Worm (Caenorhabditis elegans) whole organism, L4/young adult: ENCODE data around the gene lys-7.

Experiments used
- W03F9.2 ChIP-seq: fragments of 150-350 bp; optimal IDR thresholded peaks from 2 replicates; lab custom pipeline; 2014; ENCODE audit warnings: missing biosample characterization, missing genetic modification characterization
- dao-5 ChIP-seq: sonication (generic microtip); optimal IDR thresholded peaks from 2 replicates; lab custom pipeline; 2016; ENCODE audit warnings: missing genotype, missing genetic modification characterization, moderate library complexity, missing compliant biosample characterization
- him-1 ChIP-seq: sonication (generic microtip); optimal IDR thresholded peaks from 2 replicates; lab custom pipeline; 2016; ENCODE audit warnings: missing genotype, missing genetic modification reagents, missing genetic modification characterization, missing compliant biosample characterization

lys-7 gene

DNA sequence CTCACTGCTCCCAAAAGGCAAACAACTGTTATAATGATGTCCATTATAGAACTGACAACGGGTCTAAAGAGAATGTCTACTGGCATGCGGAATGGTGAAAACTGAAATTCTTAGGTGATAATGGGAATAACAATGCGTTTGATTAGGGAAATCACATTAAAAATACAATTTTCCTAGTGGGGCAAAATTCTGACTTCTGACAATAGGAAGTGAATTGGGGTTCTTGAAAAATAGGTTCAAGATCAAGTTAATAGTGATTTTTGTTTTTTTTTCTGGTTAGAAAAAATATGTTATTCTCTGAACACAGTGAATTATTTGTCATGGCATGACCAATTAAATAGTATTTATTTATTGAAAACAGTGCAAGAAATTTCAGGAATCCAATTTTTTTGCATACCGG, 4.5 kb upstream of the lys-7 start, which contains the start of gene srbc-32:
srbc-32 (minus strand) TSS at position 101 of the 400 bp plus-strand sequence.
- TF ChIP-seq him-1 (tag; lab: Kevin White, UChicago) (no peak), dao-5 (tag; lab: Kevin White, UChicago) (no peak), W03F9.2 (tag; lab: Kevin White, UChicago) (no peak)

DNA sequence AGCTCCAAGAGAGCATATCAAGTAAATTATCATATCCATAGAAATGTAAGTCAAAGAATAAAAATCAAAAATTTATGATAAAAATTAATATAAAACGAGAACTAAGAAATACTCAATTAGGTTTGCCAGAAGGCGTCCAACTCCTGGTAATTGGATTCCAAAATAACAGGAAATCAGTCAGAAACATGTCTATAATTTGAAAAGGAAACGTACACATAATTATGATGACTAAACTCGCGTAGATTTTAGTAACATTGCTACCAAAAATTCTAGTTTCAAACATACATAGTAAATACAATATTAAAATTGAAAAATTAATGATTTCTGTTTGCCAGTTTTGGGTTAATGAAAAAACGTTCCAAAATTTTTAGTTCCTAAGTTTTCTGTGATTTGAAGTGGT, 2.3 kb upstream of the lys-7 start, which contains the start of gene srbc-33:
srbc-33 (minus strand) TSS at position 101 of the 400 bp plus-strand sequence.
- TF ChIP-seq dao-5 (tag; lab: Kevin White, UChicago) = no peak
- no peak for TF ChIP-seq him-1 (tag; lab: Kevin White, UChicago)
- no peak for TF ChIP-seq W03F9.2 (tag; lab: Kevin White, UChicago)

DNA sequence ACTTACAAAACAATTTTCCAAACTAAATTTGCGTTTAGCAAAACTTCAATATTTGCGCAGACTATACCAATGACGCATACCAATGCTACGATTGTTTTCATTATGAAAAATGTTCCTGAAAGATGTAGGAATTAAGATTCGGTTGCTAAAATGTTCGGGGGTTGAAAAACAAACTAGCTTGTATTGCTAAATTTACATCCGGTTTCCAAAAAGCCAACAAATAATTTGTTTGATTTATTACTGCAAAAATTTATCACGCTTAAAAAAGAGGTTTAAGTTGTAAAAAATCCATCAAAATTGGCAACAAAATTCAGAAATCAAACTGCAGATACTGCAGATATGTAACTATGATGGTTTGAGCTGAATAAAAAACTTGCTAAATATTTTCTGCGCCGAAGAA, 2.1 kb downstream of the lys-7 start, which contains the start of gene srbc-30:
srbc-30 (minus strand) TSS at position 101 of the 400 bp plus-strand sequence.
- TF ChIP-seq dao-5 (tag; lab: Kevin White, UChicago) (no peak), W03F9.2 (tag; lab: Kevin White, UChicago) (no peak), him-1 (tag; lab: Kevin White, UChicago) (no peak)

DNA sequence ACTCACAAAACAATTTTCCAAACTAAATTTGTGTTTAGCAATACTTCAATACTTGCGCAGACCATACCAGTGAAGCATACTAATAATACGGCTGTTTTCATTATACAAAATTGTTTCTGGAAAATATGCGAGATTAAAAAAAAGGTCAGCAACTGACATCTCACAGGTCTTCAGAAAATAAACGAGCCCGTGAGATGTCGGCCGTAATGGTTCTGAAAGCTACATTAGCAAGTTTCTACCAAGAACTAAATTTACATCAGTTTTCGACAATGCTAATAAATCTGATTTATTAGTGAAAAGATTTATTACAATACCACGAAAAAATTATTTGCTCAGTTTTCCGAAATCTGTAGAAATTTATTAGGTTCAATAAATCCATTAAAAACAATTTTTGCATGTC, 4.9 kb downstream of the lys-7 start, which contains the start of gene srbc-31:
srbc-31 (minus strand) TSS at position 101 of the 400 bp plus-strand sequence.
- TF ChIP-seq W03F9.2 (tag; lab: Kevin White, UChicago) = no peak
- TF ChIP-seq him-1 (tag; lab: Kevin White, UChicago) = no peak
- TF ChIP-seq dao-5 (tag; lab: Kevin White, UChicago) = no peak

DNA sequence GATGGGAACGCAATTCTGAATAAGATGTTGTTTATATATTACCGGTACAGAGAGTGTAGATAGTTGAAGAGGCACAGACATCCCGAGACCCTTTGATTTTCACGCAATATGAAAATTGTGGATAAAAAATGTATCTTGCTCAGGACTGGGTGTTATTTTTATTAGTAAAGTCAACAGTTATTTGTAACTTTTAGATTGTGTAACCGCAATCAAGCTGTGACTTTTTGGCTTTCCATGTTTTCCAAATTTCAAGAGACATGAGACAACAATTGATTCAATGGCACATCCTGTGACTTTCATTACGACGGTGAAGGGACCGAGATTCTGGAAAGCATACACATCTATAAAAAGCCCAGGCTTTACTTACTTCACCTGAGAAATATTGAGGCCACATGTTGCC, 6.2 kb downstream of the lys-7 start:
- TF ChIP-seq dao-5 (tag; lab: Kevin White, UChicago) (no peak), W03F9.2 (tag; lab: Kevin White, UChicago) (no peak), him-1 (tag; lab: Kevin White, UChicago) (no peak)

DNA sequence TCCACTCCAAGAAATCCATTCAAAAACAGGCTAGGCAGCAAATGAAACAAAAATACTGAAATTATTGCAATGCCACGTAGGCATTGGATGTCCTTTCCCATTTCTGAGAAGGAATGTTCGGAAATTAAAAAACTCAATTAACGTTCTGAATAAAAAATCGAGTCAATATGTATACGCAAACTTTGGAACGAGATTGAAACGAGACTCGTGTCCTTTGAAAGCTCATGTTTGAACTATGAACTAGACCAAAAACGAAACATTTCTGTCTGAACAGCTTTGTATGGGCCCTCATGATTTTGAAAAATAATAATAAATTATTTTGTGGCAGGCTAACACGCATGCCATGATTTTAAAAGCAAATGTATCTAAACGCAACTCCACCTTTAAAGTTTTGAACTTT, 7.4 kb downstream of the lys-7 start, which contains the start of gene oac-2:
oac-2 (minus strand) TSS at position 101 of the 400 bp plus-strand sequence.
- TF ChIP-seq him-1 (tag; lab: Kevin White, UChicago) (no peak), W03F9.2 (tag; lab: Kevin White, UChicago) (no peak), dao-5 (tag; lab: Kevin White, UChicago) (no peak)

DNA sequence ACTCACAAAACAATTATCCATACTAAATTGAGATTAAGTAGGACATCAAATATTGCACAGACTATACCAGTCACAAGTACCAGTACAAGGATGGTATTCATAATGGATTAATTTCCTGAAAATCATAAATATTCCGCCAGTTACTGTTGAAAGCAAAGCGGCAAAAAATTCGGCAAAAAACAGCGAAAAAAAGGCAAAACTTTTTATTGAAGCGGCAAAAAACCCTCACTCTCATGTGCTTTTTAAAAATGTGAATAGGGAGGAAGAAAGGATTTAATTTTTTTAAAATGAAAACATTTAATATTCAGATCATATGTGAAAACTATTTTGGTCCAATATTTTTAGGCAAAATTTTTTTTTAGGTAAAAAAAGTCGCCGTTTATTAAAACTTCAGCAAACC, 11.6 kb downstream of the lys-7 start, which contains the start of gene srbc-29:
srbc-29 (minus strand) TSS at position 101 of the 400 bp plus-strand sequence.
- TF ChIP-seq dao-5 (tag; lab: Kevin White, UChicago) (no peak), him-1 (tag; lab: Kevin White, UChicago) (no peak), W03F9.2 (tag; lab: Kevin White, UChicago) (no peak)

DNA sequence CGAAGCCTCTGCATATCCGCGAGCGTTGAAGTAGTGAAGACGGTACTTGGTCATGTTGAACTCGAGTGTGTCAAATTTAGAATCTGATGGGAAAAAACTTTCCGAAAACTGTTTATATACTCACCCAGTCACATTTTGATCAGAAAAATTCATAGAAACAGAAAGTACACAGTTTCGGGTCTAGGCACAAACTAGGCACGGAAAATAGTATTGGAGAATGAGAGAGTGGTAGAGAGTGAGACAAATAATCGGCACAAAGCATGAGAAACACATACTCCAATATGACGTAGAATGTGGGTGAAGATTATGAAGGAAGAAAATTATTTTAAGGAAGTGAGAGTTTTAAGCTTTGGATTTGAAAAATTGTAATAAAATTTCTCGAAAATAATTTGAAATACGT, 14.0 kb downstream of the lys-7 start, which contains the start of gene gst-33:
gst-33 (minus strand) TSS at position 127 of the 400 bp plus-strand sequence.
- no peak for TF ChIP-seq dao-5 (tag; lab: Kevin White, UChicago)
- TF ChIP-seq him-1 (tag; lab: Kevin White, UChicago) = no peak
- no peak for TF ChIP-seq W03F9.2 (tag; lab: Kevin White, UChicago)

DNA sequence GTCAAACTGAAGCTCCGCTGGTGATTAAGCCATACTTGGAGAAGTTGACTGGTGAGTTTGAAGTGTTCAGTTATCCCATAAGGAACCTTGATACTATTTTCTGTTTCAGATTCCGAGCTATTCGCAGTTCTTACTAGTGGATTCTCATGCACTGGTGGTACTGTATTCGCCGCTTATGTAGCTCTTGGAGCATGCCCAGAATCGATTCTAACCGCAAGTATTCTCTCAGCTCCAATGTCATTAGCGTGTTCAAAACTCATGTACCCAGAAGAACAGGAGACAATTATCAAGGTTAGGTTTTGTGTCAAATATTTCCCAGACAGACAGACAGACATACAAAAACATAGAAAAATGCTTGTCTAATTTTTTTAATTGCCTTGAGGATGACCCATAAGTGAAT, 17.5 kb downstream of the lys-7 start:
- TF ChIP-seq W03F9.2 (tag; lab: Kevin White, UChicago) (no peak), him-1 (tag; lab: Kevin White, UChicago) (no peak), dao-5 (tag; lab: Kevin White, UChicago) (no peak)

DNA sequence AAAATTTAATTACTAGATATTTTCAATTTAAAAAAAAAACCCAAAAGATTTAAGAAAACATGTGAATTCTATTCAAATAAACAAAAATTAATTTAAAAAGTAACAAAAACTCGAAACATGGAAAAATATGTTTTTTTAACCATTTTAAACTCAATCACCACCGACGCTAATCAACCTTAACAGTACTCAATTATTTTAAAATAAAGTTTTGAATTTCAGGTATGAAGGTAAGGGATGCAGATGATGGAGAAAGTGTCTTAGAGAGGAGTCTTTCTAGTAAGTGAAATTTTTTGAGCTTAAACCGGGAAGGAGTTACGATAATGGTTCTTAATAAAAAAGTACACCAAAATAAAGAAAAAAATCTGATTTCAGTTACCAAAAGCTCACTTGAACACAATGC, 18.9 kb downstream of the lys-7 start, which contains the start of gene slc-28.1:
slc-28.1 (plus strand) TSS at position 301 of the 400 bp plus-strand sequence.
- TF ChIP-seq him-1 (tag; lab: Kevin White, UChicago) = no peak
- TF ChIP-seq W03F9.2 (tag; lab: Kevin White, UChicago) = no peak
- no peak for TF ChIP-seq dao-5 (tag; lab: Kevin White, UChicago)

DNA sequence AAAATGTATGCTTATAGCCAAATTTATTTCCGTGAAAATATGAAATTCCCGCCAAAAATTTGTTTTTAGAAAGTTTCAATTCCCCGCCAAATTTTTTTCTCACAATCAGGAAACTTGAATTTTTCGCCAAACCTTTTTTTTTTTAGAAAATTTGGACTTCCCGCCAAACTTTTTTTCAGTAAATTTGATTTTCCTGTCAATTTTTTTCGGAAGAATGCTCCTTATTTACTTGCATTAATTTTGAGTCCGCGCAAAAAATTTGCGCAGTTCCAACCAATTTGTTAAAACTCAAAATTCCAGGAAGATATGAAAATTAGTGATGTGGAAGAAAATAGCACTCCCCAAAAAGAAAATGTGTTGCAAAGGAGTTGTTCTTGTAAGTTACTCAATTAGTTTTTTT, 22.5 kb downstream of the lys-7 start, which contains the start of gene slc-28.2:
slc-28.2 (plus strand) TSS at position 301 of the 400 bp plus-strand sequence.
- TF ChIP-seq him-1 (tag; lab: Kevin White, UChicago) (no peak), W03F9.2 (tag; lab: Kevin White, UChicago) (no peak), dao-5 (tag; lab: Kevin White, UChicago) (no peak)

DNA sequence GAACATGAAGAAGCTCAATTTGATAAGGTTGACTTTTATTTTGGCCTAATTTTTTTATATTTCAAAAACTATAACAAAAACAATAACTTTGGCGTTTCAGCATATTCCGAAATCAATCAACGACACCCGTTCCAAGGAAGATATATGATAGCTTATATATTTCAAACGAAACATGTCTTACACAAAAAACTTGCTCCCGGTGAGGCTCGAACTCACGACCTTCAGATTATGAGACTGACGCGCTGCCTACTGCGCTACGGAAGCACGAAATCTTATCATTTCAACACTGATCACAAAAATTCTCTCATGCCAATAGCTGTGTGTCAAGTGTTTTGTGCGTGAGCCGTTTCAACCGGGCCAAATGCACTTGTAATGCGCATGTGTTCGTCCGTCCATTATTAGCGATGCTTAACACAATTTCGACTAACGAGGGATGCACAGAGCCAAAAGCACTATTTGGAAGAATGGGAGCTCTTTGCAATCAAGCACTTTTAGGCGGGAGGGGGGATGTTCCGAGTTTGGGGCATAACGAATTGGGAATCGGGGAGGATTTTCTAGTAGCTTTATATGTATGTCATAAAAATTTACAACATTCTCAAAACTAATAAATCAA, 27.2 kb downstream of the lys-7 start:
- TF ChIP-seq him-1 (tag; lab: Kevin White, UChicago) = no peak
- no peak for TF ChIP-seq W03F9.2 (tag; lab: Kevin White, UChicago)
- TF ChIP-seq dao-5 (tag; lab: Kevin White, UChicago) = no peak

DNA sequence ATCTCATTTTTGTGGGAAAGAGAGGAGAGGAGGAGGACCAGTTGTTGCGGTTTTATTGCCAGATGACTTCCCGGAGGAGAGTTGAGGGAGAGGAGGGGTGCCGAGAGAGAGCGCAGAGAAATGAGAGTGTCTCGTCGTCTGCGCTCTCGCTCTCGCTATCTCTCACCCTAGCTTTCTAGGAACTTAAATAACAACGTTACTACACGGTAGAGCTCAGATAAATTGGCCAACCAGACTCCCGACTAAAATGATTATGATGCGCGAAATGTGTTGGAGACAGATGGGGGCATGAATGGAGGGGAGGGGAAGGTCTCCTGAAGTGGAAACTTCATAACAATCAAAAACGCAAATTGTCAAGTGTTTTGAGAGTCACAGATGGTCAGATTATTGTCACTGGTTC, 27.8 kb downstream of the lys-7 start:
- TF ChIP-seq dao-5 (tag; lab: Kevin White, UChicago) (no peak), him-1 (tag; lab: Kevin White, UChicago) (no peak), W03F9.2 (tag; lab: Kevin White, UChicago) (no peak)
